Fruit fly (Drosophila melanogaster) whole organism, embryonic: ENCODE data around the gene Ice2.
A peak's percentile ranks its signal among the peaks of the same experiment; 100 is the strongest.

Experiments used
- CG10462 ChIP-seq: fragments of 200-800 bp; sonication (Bioruptor generic); optimal IDR thresholded peaks from 2 replicates; lab custom pipeline; 2016; ENCODE audit warnings: missing biosample characterization, missing genetic modification characterization
- CG10979 ChIP-seq: fragments of 200-800 bp; sonication (Bioruptor generic); optimal IDR thresholded peaks from 2 replicates; lab custom pipeline; 2018; ENCODE audit warnings: missing biosample characterization, mild to moderate bottlenecking, missing genetic modification characterization, moderate library complexity
- CG11093 ChIP-seq: fragments of 200-800 bp; sonication (Bioruptor generic); IDR thresholded peaks from 3 replicates; pipeline ENCODE4 v1.3.6; 2022; ENCODE audit warnings: missing biosample characterization, missing genetic modification characterization
- CG15601 ChIP-seq: fragments of 200-800 bp; sonication (Bioruptor generic); optimal IDR thresholded peaks from 3 replicates; lab custom pipeline; 2019; ENCODE audit warnings: missing biosample characterization, mild to moderate bottlenecking, missing genetic modification characterization, moderate library complexity
- CG17829 ChIP-seq: fragments of 200-800 bp; optimal IDR thresholded peaks from 2 replicates; lab custom pipeline; 2019; ENCODE audit warnings: missing biosample characterization, mild to moderate bottlenecking, missing genetic modification characterization, moderate library complexity
- CG1832 ChIP-seq: fragments of 200-800 bp; sonication (Bioruptor generic); optimal IDR thresholded peaks from 2 replicates; lab custom pipeline; 2017; ENCODE audit warnings: missing biosample characterization, mild to moderate bottlenecking, missing genetic modification characterization, inconsistent platforms
- CG30020 ChIP-seq: fragments of 200-800 bp; optimal IDR thresholded peaks from 2 replicates; lab custom pipeline; 2019; ENCODE audit warnings: missing biosample characterization, mild to moderate bottlenecking, missing genetic modification characterization, moderate library complexity
- CG3163 ChIP-seq: fragments of 200-800 bp; sonication (Bioruptor generic); optimal IDR thresholded peaks from 3 replicates; lab custom pipeline; 2016; ENCODE audit warnings: missing biosample characterization, missing genetic modification characterization
- CG32767 ChIP-seq: fragments of 200-800 bp; sonication (Bioruptor generic); IDR thresholded peaks from 2 replicates; pipeline ENCODE4 v1.3.6; 2022; ENCODE audit warnings: missing biosample characterization, missing genetic modification characterization
- CG4282 ChIP-seq: fragments of 200-800 bp; sonication (Bioruptor generic); optimal IDR thresholded peaks from 2 replicates; lab custom pipeline; 2016; ENCODE audit warnings: missing biosample characterization, missing genetic modification characterization
- CG6175 ChIP-seq: fragments of 200-800 bp; sonication (Bioruptor generic); IDR thresholded peaks from 3 replicates; pipeline ENCODE4 v1.3.6; 2022; ENCODE audit warnings: missing biosample characterization, missing genetic modification characterization
- CG6854 ChIP-seq: fragments of 200-800 bp; sonication (Bioruptor generic); optimal IDR thresholded peaks from 3 replicates; lab custom pipeline; 2017; ENCODE audit warnings: missing biosample characterization, mild to moderate bottlenecking, missing genetic modification characterization
- Dad ChIP-seq: fragments of 200-800 bp; sonication (Bioruptor generic); optimal IDR thresholded peaks from 3 replicates; lab custom pipeline; 2016; ENCODE audit warnings: missing biosample characterization, missing genetic modification characterization
- Dll ChIP-seq: fragments of 200-800 bp; sonication (Bioruptor generic); IDR thresholded peaks from 4 replicates; pipeline ENCODE4 v1.3.6; 2022; ENCODE audit warnings: missing biosample characterization, missing genetic modification characterization; ENCODE audit not compliant: partially characterized antibody
- Drgx ChIP-seq: fragments of 200-800 bp; sonication (Bioruptor generic); IDR thresholded peaks from 2 replicates; pipeline ENCODE4 v1.3.6; 2022; ENCODE audit warnings: missing biosample characterization, missing genetic modification characterization
- ERR ChIP-seq: fragments of 200-800 bp; sonication (Bioruptor generic); optimal IDR thresholded peaks from 2 replicates; lab custom pipeline; 2016; ENCODE audit warnings: missing biosample characterization, missing genetic modification characterization
- Ets65A ChIP-seq: fragments of 200-800 bp; sonication (Bioruptor generic); peaks from one replicate; lab custom pipeline; 2016; ENCODE audit warnings: missing biosample characterization, missing genetic modification characterization
- Ets97D ChIP-seq: fragments of 200-800 bp; sonication (Bioruptor generic); optimal IDR thresholded peaks from 3 replicates; lab custom pipeline; 2016; ENCODE audit warnings: missing biosample characterization, missing genetic modification characterization
- H2.0 ChIP-seq: fragments of 200-800 bp; sonication (Bioruptor generic); IDR thresholded peaks from 2 replicates; pipeline ENCODE4 v1.3.6; 2022; ENCODE audit warnings: missing biosample characterization, missing genetic modification characterization
- HLH54F ChIP-seq: fragments of 200-800 bp; sonication (Bioruptor generic); optimal IDR thresholded peaks from 3 replicates; lab custom pipeline; 2016; ENCODE audit warnings: missing biosample characterization, missing genetic modification characterization
- Max ChIP-seq: fragments of 200-800 bp; sonication (Bioruptor generic); optimal IDR thresholded peaks from 2 replicates; lab custom pipeline; 2016; ENCODE audit warnings: missing biosample characterization, mild to moderate bottlenecking, missing genetic modification characterization
- Mes4 ChIP-seq: fragments of 200-800 bp; sonication (Bioruptor generic); optimal IDR thresholded peaks from 2 replicates; lab custom pipeline; 2016; ENCODE audit warnings: missing biosample characterization, missing genetic modification characterization
- Nf-YC ChIP-seq: fragments of 200-800 bp; optimal IDR thresholded peaks from 3 replicates; lab custom pipeline; 2019; ENCODE audit warnings: missing biosample characterization, mild to moderate bottlenecking, missing genetic modification characterization, moderate library complexity
- Oaz ChIP-seq: fragments of 200-800 bp; sonication (Bioruptor generic); IDR thresholded peaks from 2 replicates; pipeline ENCODE4 v1.3.6; 2022; ENCODE audit warnings: missing biosample characterization, missing genetic modification characterization
- PHDP ChIP-seq: fragments of 200-800 bp; sonication (Bioruptor generic); optimal IDR thresholded peaks from 3 replicates; lab custom pipeline; 2018; ENCODE audit warnings: missing biosample characterization, mild to moderate bottlenecking, missing genetic modification characterization, moderate library complexity
- Ravus ChIP-seq: fragments of 200-800 bp; sonication (Bioruptor generic); IDR thresholded peaks from 2 replicates; pipeline ENCODE4 v1.3.6; 2022; ENCODE audit warnings: missing biosample characterization, missing genetic modification characterization
- Rx ChIP-seq: fragments of 200-800 bp; sonication (Bioruptor generic); IDR thresholded peaks from 2 replicates; pipeline ENCODE4 v1.3.6; 2022; ENCODE audit warnings: missing biosample characterization, missing genetic modification characterization
- Trl ChIP-seq, 3 experiments: fragments of >200 bp in 2 of 3; fragments of 200-800 bp in 1 of 3; sonication (Bioruptor generic) in 1 of 3; optimal IDR thresholded peaks; 2 replicates in 1 of 3; 3 replicates in 2 of 3; lab custom pipeline; 2016 to 2017; ENCODE audit warnings: missing biosample characterization in 1 of 3, missing genetic modification characterization in 1 of 3
- bsh ChIP-seq, 2 experiments: fragments of 200-800 bp; sonication (Bioruptor generic); optimal IDR thresholded peaks; 2 replicates each; lab custom pipeline; 2017 to 2018; ENCODE audit warnings: mild to moderate bottlenecking in 2 of 2, missing biosample characterization in 2 of 2, missing genetic modification characterization in 2 of 2, moderate library complexity in 1 of 2
- chm ChIP-seq: fragments of 200-800 bp; sonication (Bioruptor generic); IDR thresholded peaks from 2 replicates; pipeline ENCODE4 v1.3.6; 2022; ENCODE audit warnings: missing biosample characterization, missing genetic modification characterization
- corto ChIP-seq: fragments of 200-800 bp; sonication (Bioruptor generic); optimal IDR thresholded peaks from 2 replicates; lab custom pipeline; 2016; ENCODE audit warnings: missing biosample characterization, mild to moderate bottlenecking, missing genetic modification characterization, moderate library complexity
- cwo ChIP-seq: fragments of 200-800 bp; sonication (Bioruptor generic); optimal IDR thresholded peaks from 3 replicates; lab custom pipeline; 2017; ENCODE audit warnings: missing biosample characterization, missing genetic modification characterization, mild to moderate bottlenecking, moderate library complexity, missing genetic modification reagents
- hkb ChIP-seq, 2 experiments: fragments of 200-800 bp in 1 of 2; fragments of >200 bp in 1 of 2; sonication (Bioruptor generic) in 1 of 2; IDR thresholded peaks in 1 of 2; optimal IDR thresholded peaks in 1 of 2; 2 replicates each; pipeline versions ENCODE4 v1.3.6 to Lab custom; 2017 to 2022; ENCODE audit warnings: missing biosample characterization in 1 of 2, missing genetic modification characterization in 1 of 2
- jing ChIP-seq: fragments of 200-800 bp; sonication (Bioruptor generic); optimal IDR thresholded peaks from 2 replicates; lab custom pipeline; 2018; ENCODE audit warnings: missing biosample characterization, mild to moderate bottlenecking, missing genetic modification characterization
- lbe ChIP-seq: fragments of 200-800 bp; sonication (Bioruptor generic); optimal IDR thresholded peaks from 2 replicates; lab custom pipeline; 2016; ENCODE audit warnings: missing biosample characterization, mild to moderate bottlenecking, missing genetic modification characterization
- nau ChIP-seq: fragments of 200-800 bp; sonication (Bioruptor generic); optimal IDR thresholded peaks from 3 replicates; lab custom pipeline; 2017; ENCODE audit warnings: missing biosample characterization, mild to moderate bottlenecking, missing genetic modification characterization, missing genetic modification reagents
- nom ChIP-seq: fragments of 200-800 bp; sonication (Bioruptor generic); optimal IDR thresholded peaks from 2 replicates; lab custom pipeline; 2017; ENCODE audit warnings: missing biosample characterization, missing genetic modification characterization, mild to moderate bottlenecking, moderate library complexity, missing genetic modification reagents
- oc ChIP-seq: fragments of 200-800 bp; sonication (Bioruptor generic); optimal IDR thresholded peaks from 2 replicates; lab custom pipeline; 2018; ENCODE audit warnings: missing biosample characterization, mild to moderate bottlenecking, missing genetic modification characterization, moderate library complexity
- repo ChIP-seq: fragments of 200-800 bp; sonication (Bioruptor generic); optimal IDR thresholded peaks from 2 replicates; lab custom pipeline; 2016; ENCODE audit warnings: missing biosample characterization, missing genetic modification characterization
- sd ChIP-seq: fragments of 200-800 bp; sonication (Bioruptor generic); optimal IDR thresholded peaks from 3 replicates; lab custom pipeline; 2018; ENCODE audit warnings: missing biosample characterization, mild to moderate bottlenecking, missing genetic modification characterization, moderate library complexity
- seq ChIP-seq: fragments of 200-800 bp; sonication (Bioruptor generic); IDR thresholded peaks from 2 replicates; pipeline ENCODE4 v1.3.6; 2022; ENCODE audit warnings: missing biosample characterization, missing genetic modification characterization
- sisA ChIP-seq: fragments of 200-800 bp; sonication (Bioruptor generic); IDR thresholded peaks from 2 replicates; pipeline ENCODE4 v1.3.6; 2022; ENCODE audit warnings: missing biosample characterization, missing genetic modification characterization
- sna ChIP-seq: fragments of 200-800 bp; sonication (Bioruptor generic); IDR thresholded peaks from 2 replicates; pipeline ENCODE4 v1.3.6; 2022; ENCODE audit warnings: missing biosample characterization, missing genetic modification characterization; ENCODE audit not compliant: partially characterized antibody
- tna ChIP-seq: fragments of 200-800 bp; sonication (Bioruptor generic); IDR thresholded peaks from 2 replicates; pipeline ENCODE4 v1.3.6; 2022; ENCODE audit warnings: missing biosample characterization, missing genetic modification characterization; ENCODE audit not compliant: partially characterized antibody
- yki ChIP-seq: fragments of >200 bp; optimal IDR thresholded peaks from 3 replicates; lab custom pipeline; 2018
- zfh1 ChIP-seq: fragments of 200-800 bp; sonication (Bioruptor generic); IDR thresholded peaks from 3 replicates; pipeline ENCODE4 v1.3.6; 2022; ENCODE audit warnings: missing biosample characterization, missing genetic modification characterization
- zfh2 ChIP-seq: fragments of 200-800 bp; sonication (Bioruptor generic); optimal IDR thresholded peaks from 2 replicates; lab custom pipeline; 2016; ENCODE audit warnings: missing biosample characterization, missing genetic modification characterization

Gene Ice2

dm6 chr3R:21151090-21151870, 21.3 kb downstream of the Ice2 start (continued):
- no peak for TF ChIP-seq ERR
- TF ChIP-seq nau (GFP tag; lab: Kevin White, UChicago): peak; percentile 28
- TF ChIP-seq seq (GFP tag; lab: Robert Waterston, UW): peak; percentile 65
- peak; percentile 84 for TF ChIP-seq sd (tag; lab: Kevin White, UChicago)
- TF ChIP-seq CG17829 (tag; lab: Kevin White, UChicago): peak; percentile 46
- no peak for TF ChIP-seq Oaz (GFP tag; lab: Robert Waterston, UW)
- TF ChIP-seq Rx: no peak
- no peak for TF ChIP-seq hkb (optimal IDR thresholded peaks at IDR 0.05; lab: Kevin White, UChicago)
- peak; percentile 76 for TF ChIP-seq hkb (GFP tag; IDR thresholded peaks at IDR 0.05; lab: Robert Waterston, UW)
- peak; percentile 52; the same call in 1 of the 2 replicates for TF ChIP-seq H2.0 (GFP tag; lab: Robert Waterston, UW)
- no peak for TF ChIP-seq CG11093 (GFP tag; lab: Robert Waterston, UW)
- TF ChIP-seq chm (GFP tag; lab: Robert Waterston, UW): no peak
- TF ChIP-seq sisA (GFP tag; lab: Robert Waterston, UW): peak; percentile 52
- peak; percentile 23 for TF ChIP-seq Max (GFP tag; lab: Kevin White, UChicago)
- TF ChIP-seq HLH54F (GFP tag; lab: Kevin White, UChicago): peak; percentile 25
- no peak; the same call in 1 of the 2 replicates for TF ChIP-seq Ravus (GFP tag; lab: Robert Waterston, UW)
- no peak for TF ChIP-seq jing (GFP tag; lab: Kevin White, UChicago)
- peak; percentile 8 for TF ChIP-seq Ets97D
- peak; percentile 4 for TF ChIP-seq CG10979
- no peak for TF ChIP-seq CG32767 (GFP tag; lab: Robert Waterston, UW)
- TF ChIP-seq tna (GFP tag; lab: Robert Waterston, UW): no peak
- TF ChIP-seq oc (tag; lab: Kevin White, UChicago): no peak

dm6 chr3R:21152856-21153278, 22.9 kb downstream of the Ice2 start:
- TF ChIP-seq CG3163 (peak; percentile 85), yki (lab: Kevin White, UChicago) (peak; percentile 51), sna (GFP tag; lab: Robert Waterston, UW) (peak; percentile 23; the same call in 1 of the 2 replicates), lbe (GFP tag; lab: Kevin White, UChicago) (peak; percentile 72), Dad (GFP tag; lab: Kevin White, UChicago) (no peak), Dll (peak; percentile 38; the same call in 1 of the 4 replicates), Trl (optimal IDR thresholded peaks at IDR 0.05; lab: Kevin White, UChicago) (peak; percentile 73 to 79), Trl (GFP tag; optimal IDR thresholded peaks at IDR 0.05; lab: Kevin White, UChicago) (no peak), Drgx (GFP tag; lab: Robert Waterston, UW) (peak; percentile 89), bsh (GFP tag; optimal IDR thresholded peaks at IDR 0.05; lab: Kevin White, UChicago) (peak in 1 of 2 experiments; percentile 96), Mes4 (GFP tag; lab: Kevin White, UChicago) (no peak), nom (GFP tag; lab: Kevin White, UChicago) (peak; percentile 98), corto (GFP tag; lab: Kevin White, UChicago) (peak; percentile 76), Max (GFP tag; lab: Kevin White, UChicago) (no peak)

DNA sequence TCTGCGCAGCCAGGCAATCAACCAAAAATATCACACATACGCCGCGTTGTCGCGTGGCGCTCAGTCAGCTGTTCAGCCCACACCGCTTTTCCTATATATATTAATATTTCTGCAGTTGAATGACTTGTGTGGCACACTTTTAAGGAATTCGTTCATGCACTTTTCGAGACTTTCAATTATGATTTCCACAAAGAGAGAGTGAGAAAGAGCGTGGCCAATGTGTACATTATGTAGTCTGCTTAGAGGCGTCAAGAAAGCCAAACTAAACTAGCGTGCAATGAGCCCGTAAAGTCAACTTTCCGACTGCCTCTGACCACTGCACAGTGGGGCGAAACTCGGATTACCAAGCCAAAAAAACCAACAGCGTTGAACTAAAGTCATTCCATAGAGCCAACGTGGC, 24.1 kb downstream of the Ice2 start:
- TF ChIP-seq zfh1 (GFP tag; lab: Robert Waterston, UW): no peak
- TF ChIP-seq PHDP: no peak
- no peak for TF ChIP-seq zfh2 (GFP tag; lab: Kevin White, UChicago)
- no peak for TF ChIP-seq repo (GFP tag; lab: Kevin White, UChicago)
- TF ChIP-seq CG6175: 0 out of 3 replicates have a peak, but pooled peaks have one; percentile 7
- no peak for TF ChIP-seq CG10462 (GFP tag; lab: Kevin White, UChicago)
- peak; percentile 57 for TF ChIP-seq CG15601 (tag; lab: Kevin White, UChicago)
- no peak for TF ChIP-seq CG11093 (GFP tag; lab: Robert Waterston, UW)
- no peak for TF ChIP-seq CG6854 (GFP tag; lab: Kevin White, UChicago)
- no peak for TF ChIP-seq CG1832 (GFP tag; lab: Kevin White, UChicago)
- TF ChIP-seq CG30020: no peak
- TF ChIP-seq CG17829 (tag; lab: Kevin White, UChicago): no peak
- no peak for TF ChIP-seq Nf-YC
- peak; percentile 3 for TF ChIP-seq Ets65A (GFP tag; lab: Kevin White, UChicago)
- TF ChIP-seq cwo: no peak
- TF ChIP-seq CG4282 (GFP tag; lab: Kevin White, UChicago): no peak
